Fruit fly (Drosophila melanogaster): ENCODE measurements around the gene Jupiter.

Gene Jupiter

DNA sequence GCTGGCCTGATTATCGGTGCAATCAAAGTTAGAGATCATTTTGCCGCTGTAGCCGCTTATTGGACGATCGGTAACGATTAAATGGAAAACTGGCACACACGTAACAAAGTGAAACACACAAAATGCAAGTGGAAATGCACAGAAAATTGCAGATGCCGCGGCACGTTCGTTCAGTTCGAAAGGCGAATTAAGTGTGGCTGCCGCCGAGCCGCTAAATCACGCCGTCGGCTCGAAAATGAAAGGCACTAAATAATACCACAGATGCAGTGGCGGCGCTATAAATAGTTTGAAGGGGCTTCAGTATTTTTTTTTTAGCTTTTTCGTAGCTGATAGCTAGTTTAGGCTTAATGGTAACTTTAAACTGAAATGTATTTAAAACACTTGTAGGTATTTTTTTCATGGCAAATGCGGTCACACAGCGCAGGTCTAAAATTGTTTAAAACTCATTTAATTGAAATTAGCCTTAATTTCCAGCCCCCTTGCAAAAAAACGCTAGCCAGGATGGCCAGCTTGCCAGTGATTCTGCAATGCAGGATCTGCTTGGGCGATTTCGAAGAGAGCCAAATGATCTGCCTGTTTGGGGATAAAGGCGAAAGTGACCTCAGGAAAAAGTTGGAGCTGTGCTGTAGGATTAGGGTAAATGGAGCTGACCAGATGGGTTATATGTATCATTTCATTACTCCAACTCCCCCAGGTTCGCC, at the start of gene Jupiter, which contains the start of gene CG14710:
TSS of gene Jupiter (minus strand) at position 198 of the 701 bp plus-strand sequence.
TSS of gene CG14710 (plus strand) at position 382 of the 701 bp plus-strand sequence.
- TF ChIP-seq D1 (tag; optimal IDR thresholded peaks at IDR 0.05), result no peak
- TF ChIP-seq CG17806 (tag; optimal IDR thresholded peaks at IDR 0.05), result peak; percentile 39
- peak; percentile 35 for TF ChIP-seq CG15710 (tag; optimal IDR thresholded peaks at IDR 0.05)
- peak; percentile 44; the same call in 1 of the 2 replicates for TF ChIP-seq rn (GFP tag; IDR thresholded peaks at IDR 0.05)
- peak; percentile 42 for TF ChIP-seq EcR (GFP tag; optimal IDR thresholded peaks at IDR 0.05)
- TF ChIP-seq CG8301 (tag; optimal IDR thresholded peaks at IDR 0.05), result no peak
- no peak for TF ChIP-seq CG10348 (GFP tag; IDR thresholded peaks at IDR 0.05)
- TF ChIP-seq Pif1B (GFP tag; optimal IDR thresholded peaks at IDR 0.05), result no peak
- no peak for TF ChIP-seq CG12605 (GFP tag; IDR thresholded peaks at IDR 0.05)
- TF ChIP-seq Snoo (tag; optimal IDR thresholded peaks at IDR 0.05), result peak; percentile 37
- peak; percentile 41 for TF ChIP-seq CG8159 (tag; optimal IDR thresholded peaks at IDR 0.05)
- TF ChIP-seq fd96Ca (GFP tag; IDR thresholded peaks at IDR 0.05), result peak; percentile 51; the same call in 2 of the 3 replicates
- TF ChIP-seq gl (tag; optimal IDR thresholded peaks at IDR 0.05), result peak; percentile 31
- peak; percentile 57; the same call in 1 of the 2 replicates for TF ChIP-seq CG32121 (GFP tag; IDR thresholded peaks at IDR 0.05)
- no peak for TF ChIP-seq CG14655 (GFP tag; optimal IDR thresholded peaks at IDR 0.05)
- no peak for TF ChIP-seq CG9948 (tag; optimal IDR thresholded peaks at IDR 0.05)
- no peak for TF ChIP-seq CG34367 (tag; optimal IDR thresholded peaks at IDR 0.05)
- TF ChIP-seq CG13204 (GFP tag; optimal IDR thresholded peaks at IDR 0.05), result no peak
- TF ChIP-seq Pif1A (GFP tag; optimal IDR thresholded peaks at IDR 0.05), result no peak
- TF ChIP-seq Ets98B (GFP tag; IDR thresholded peaks at IDR 0.05), result peak; percentile 61; the same call in 1 of the 2 replicates
- TF ChIP-seq CG4496 (GFP tag; IDR thresholded peaks at IDR 0.05), result peak; percentile 58

- TF ChIP-seq Pif1A (GFP tag; optimal IDR thresholded peaks at IDR 0.05) (peak; percentile 12), CG14655 (GFP tag; optimal IDR thresholded peaks at IDR 0.05) (no peak), Ets98B (GFP tag; IDR thresholded peaks at IDR 0.05) (no peak)
These were observed 46.4 kb upstream of the Jupiter start for dm6 chr3R:11665925-11666687.

DNA sequence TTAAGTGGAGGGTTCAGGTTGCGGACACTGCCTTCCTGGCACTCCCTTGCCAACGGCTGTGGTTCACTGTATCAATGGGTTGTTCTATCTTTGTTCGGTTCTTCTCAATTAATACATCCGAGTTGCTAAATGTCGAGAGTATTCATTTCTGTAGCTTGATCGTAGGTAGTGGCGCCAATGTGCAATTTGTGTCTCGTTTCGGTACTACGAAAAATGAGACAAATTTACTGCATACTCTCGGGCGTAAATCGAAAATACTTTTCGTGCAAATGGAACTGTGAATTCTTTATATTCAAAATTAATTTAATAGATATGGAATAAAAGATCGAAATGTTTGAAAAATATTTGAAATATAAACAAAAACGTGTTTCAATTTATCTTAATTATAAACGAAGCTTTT, 45.8 kb upstream of the Jupiter start:
- TF ChIP-seq CG12605 (GFP tag; IDR thresholded peaks at IDR 0.05) (no peak), D1 (tag; optimal IDR thresholded peaks at IDR 0.05) (peak; percentile 38), CG32121 (GFP tag; IDR thresholded peaks at IDR 0.05) (0 out of 2 replicates have a peak, but pooled peaks have one; percentile 2)

DNA sequence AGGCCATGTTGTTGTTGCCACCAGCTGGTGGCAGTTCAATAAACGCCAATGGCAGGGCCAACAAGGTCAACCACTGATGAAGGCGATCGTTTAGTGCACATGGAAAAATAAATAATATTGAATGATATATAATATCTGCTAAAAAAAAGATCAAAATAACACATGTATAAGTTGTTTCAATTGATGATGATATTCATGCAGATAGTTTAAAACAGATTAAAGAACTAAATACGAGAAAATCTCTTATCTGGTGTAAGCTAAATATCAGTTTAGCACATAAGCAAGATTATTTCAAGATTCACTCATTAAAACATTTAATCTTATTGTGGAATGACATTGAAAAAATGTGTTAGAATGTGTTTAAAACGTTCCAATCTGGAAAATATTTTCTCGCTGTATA, 43.7 kb upstream of the Jupiter start:
- no peak for TF ChIP-seq CG8301 (tag; optimal IDR thresholded peaks at IDR 0.05)
- TF ChIP-seq CG15710 (tag; optimal IDR thresholded peaks at IDR 0.05), result peak; percentile 27
- TF ChIP-seq CG9948 (tag; optimal IDR thresholded peaks at IDR 0.05), result peak; percentile 30
- TF ChIP-seq EcR (GFP tag; optimal IDR thresholded peaks at IDR 0.05), result peak; percentile 63
- TF ChIP-seq CG17806 (tag; optimal IDR thresholded peaks at IDR 0.05), result peak; percentile 3
- peak; percentile 44 for TF ChIP-seq CG8159 (tag; optimal IDR thresholded peaks at IDR 0.05)
- no peak for TF ChIP-seq CG34367 (tag; optimal IDR thresholded peaks at IDR 0.05)

DNA sequence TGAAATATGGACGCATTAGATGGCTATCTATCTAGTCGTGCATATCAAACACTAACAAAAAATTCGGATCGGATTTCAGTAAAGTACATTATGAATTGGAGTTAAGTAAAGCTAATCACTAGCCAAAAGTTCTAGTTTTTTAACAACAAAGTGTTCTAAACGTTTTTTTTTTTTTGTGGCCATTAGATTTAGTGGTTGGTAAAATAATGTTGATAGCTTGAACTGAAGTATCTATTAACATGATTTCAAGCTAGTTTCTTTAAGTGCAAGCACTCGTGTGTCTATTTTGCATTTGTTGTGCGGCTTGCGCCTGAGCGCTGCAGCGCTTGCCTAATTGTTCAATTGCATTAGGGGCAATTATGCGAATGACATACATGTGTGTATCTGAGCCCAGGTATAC, 42.9 kb upstream of the Jupiter start:
- TF ChIP-seq CG17806 (tag; optimal IDR thresholded peaks at IDR 0.05), result no peak
- peak; percentile 62 for TF ChIP-seq CG32121 (GFP tag; IDR thresholded peaks at IDR 0.05)
- peak; percentile 30; the same call in 1 of the 2 replicates for TF ChIP-seq Ets98B (GFP tag; IDR thresholded peaks at IDR 0.05)
- no peak for TF ChIP-seq Pif1A (GFP tag; optimal IDR thresholded peaks at IDR 0.05)

DNA sequence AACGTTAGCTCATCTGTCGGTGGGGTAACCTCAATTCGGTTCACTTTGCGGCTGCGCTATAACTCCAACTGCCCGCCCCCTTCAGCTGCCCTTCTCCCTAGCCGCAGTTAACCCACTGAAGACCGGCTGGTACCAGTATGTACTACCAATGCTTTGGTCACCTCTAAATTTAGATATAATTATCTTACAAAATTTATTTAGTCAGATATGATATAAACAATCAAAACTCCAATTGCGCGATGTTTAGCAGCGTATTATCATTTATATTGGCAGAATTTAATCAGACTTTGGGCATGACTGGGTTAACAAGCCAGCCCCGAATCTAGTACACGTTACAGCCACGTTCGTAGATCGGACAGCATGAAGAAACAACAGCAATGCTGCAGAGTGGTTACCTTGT, 42.0 kb upstream of the Jupiter start:
- TF ChIP-seq Pif1B (GFP tag; optimal IDR thresholded peaks at IDR 0.05) (peak; percentile 44), CG13204 (GFP tag; optimal IDR thresholded peaks at IDR 0.05) (peak; percentile 18), gl (tag; optimal IDR thresholded peaks at IDR 0.05) (peak; percentile 40), CG12605 (GFP tag; IDR thresholded peaks at IDR 0.05) (peak; percentile 38; the same call in 1 of the 2 replicates), CG34367 (tag; optimal IDR thresholded peaks at IDR 0.05) (peak; percentile 47), CG32121 (GFP tag; IDR thresholded peaks at IDR 0.05) (peak; percentile 79), fd96Ca (GFP tag; IDR thresholded peaks at IDR 0.05) (peak; percentile 76; the same call in 2 of the 3 replicates), CG14655 (GFP tag; optimal IDR thresholded peaks at IDR 0.05) (peak; percentile 62), CG4496 (GFP tag; IDR thresholded peaks at IDR 0.05) (peak; percentile 74), Pif1A (GFP tag; optimal IDR thresholded peaks at IDR 0.05) (peak; percentile 64), CG15710 (tag; optimal IDR thresholded peaks at IDR 0.05) (peak; percentile 64), D1 (tag; optimal IDR thresholded peaks at IDR 0.05) (no peak), CG9948 (tag; optimal IDR thresholded peaks at IDR 0.05) (peak; percentile 67), rn (GFP tag; IDR thresholded peaks at IDR 0.05) (no peak; the same call in 1 of the 2 replicates), Ets98B (GFP tag; IDR thresholded peaks at IDR 0.05) (peak; percentile 75), EcR (GFP tag; optimal IDR thresholded peaks at IDR 0.05) (no peak), Snoo (tag; optimal IDR thresholded peaks at IDR 0.05) (no peak), CG8301 (tag; optimal IDR thresholded peaks at IDR 0.05) (peak; percentile 54), CG8159 (tag; optimal IDR thresholded peaks at IDR 0.05) (peak; percentile 57), CG17806 (tag; optimal IDR thresholded peaks at IDR 0.05) (peak; percentile 65), CG10348 (GFP tag; IDR thresholded peaks at IDR 0.05) (no peak)
